Worm (Caenorhabditis elegans) whole organism, midembryonic: Measurements from ENCODE around the gene R09H10.5.

Experiments
- T22C8.4 ChIP-seq: fragments of 200-800 bp; sonication (Bioruptor generic); IDR thresholded peaks from 2 replicates; pipeline ENCODE4 v1.3.6; 2022; ENCODE audit warnings: missing genetic modification characterization, missing compliant biosample characterization
- cog-1 ChIP-seq: sonication (generic microtip); optimal IDR thresholded peaks from 2 replicates; lab custom pipeline; 2016; ENCODE audit warnings: missing genetic modification characterization, missing compliant biosample characterization
- flt-1 ChIP-seq: fragments of 200-800 bp; sonication (Bioruptor generic); IDR thresholded peaks from 2 replicates; pipeline ENCODE4 v1.3.6; 2022; ENCODE audit warnings: missing genetic modification characterization, missing compliant biosample characterization
- klf-2 ChIP-seq: fragments of 200-800 bp; sonication (Bioruptor generic); conservative IDR thresholded peaks from 2 replicates; pipeline ENCODE4 v1.3.6; 2022; ENCODE audit warnings: missing genetic modification reagents, missing genetic modification characterization, missing compliant biosample characterization
- med-1 ChIP-seq: sonication (generic microtip); optimal IDR thresholded peaks from 2 replicates; lab custom pipeline; 2017; ENCODE audit warnings: missing genetic modification characterization, mild to moderate bottlenecking, missing compliant biosample characterization, antibody characterized with exemption, missing genetic modification reagents; ENCODE audit not compliant: insufficient read depth
- ref-1 ChIP-seq: fragments of 200-800 bp; sonication (Bioruptor generic); conservative IDR thresholded peaks from 2 replicates; pipeline ENCODE4 v1.3.6; 2022; ENCODE audit warnings: missing genetic modification reagents, missing genetic modification characterization, missing compliant biosample characterization
- tab-1 ChIP-seq: fragments of 200-800 bp; sonication (Bioruptor generic); IDR thresholded peaks from 2 replicates; pipeline ENCODE4 v1.3.6; 2022; ENCODE audit warnings: missing genetic modification characterization, missing compliant biosample characterization
- ztf-23 ChIP-seq: fragments of 200-800 bp; sonication (Bioruptor generic); IDR thresholded peaks from 2 replicates; pipeline ENCODE4 v1.3.6; 2022; ENCODE audit warnings: missing genetic modification reagents, missing genetic modification characterization, missing compliant biosample characterization
- ztf-29 ChIP-seq: fragments of 200-800 bp; sonication (Bioruptor generic); IDR thresholded peaks from 2 replicates; pipeline ENCODE4 v1.3.6; 2022; ENCODE audit warnings: missing genetic modification reagents, missing genetic modification characterization, missing compliant biosample characterization

DNA sequence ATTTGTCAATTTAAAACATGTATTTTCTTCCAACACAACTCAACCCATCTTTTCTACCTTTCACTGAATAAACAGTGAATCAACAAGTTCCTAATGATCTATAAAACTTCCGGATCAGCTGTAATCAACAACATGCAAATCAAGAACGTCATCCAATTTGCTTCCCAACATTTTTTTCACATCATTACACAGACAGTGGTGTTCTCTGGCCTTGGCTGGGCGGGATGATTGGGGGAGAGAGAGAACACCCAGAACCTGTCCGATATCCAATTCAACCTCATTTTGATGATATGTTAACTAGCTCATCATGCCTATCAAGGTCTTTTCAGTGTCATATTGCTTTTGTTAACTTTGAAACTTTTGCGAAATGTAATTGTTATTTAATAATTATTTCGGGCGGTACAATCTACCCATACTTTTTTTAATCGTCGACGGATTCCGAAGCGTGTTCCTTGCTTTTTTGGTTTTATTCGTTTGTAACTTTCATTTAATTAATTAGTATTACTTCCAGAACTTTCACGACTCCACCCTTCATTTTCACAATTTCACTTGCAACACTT, 13.6 kb downstream of the R09H10.5 start, which contains the start of gene ptr-14:
- TF ChIP-seq cog-1 (tag; lab: Kevin White, UChicago) (no peak), flt-1 (GFP tag; lab: Robert Waterston, UW) (no peak), ref-1 (GFP tag; lab: Robert Waterston, UW) (no peak), klf-2 (no peak), med-1 (GFP tag; lab: Kevin White, UChicago) (no peak), ztf-23 (GFP tag; lab: Robert Waterston, UW) (no peak), ztf-29 (no peak), T22C8.4 (no peak), tab-1 (GFP tag; lab: Robert Waterston, UW) (no peak)
